Worm (Caenorhabditis elegans) whole organism, mixed stage, embryonic: ENCODE measurements around the gene vit-5.

ENCODE experiments used
- ceh-83 ChIP-seq: fragments of 200-800 bp; sonication (Bioruptor generic); optimal IDR thresholded peaks from 2 replicates; lab custom pipeline; 2018; ENCODE audit warnings: mild to moderate bottlenecking, missing genetic modification characterization, missing compliant biosample characterization
- lin-32 ChIP-seq: fragments of 200-800 bp; sonication (Bioruptor generic); optimal IDR thresholded peaks from 2 replicates; lab custom pipeline; 2018; ENCODE audit warnings: mild to moderate bottlenecking, missing genetic modification characterization, missing compliant biosample characterization
- lsy-2 ChIP-seq: fragments of 150-350 bp; optimal IDR thresholded peaks from 2 replicates; lab custom pipeline; 2014; ENCODE audit warnings: missing biosample characterization, missing genetic modification characterization
- snpc-4 ChIP-seq: fragments of 150-350 bp; optimal IDR thresholded peaks from 2 replicates; lab custom pipeline; 2014; ENCODE audit warnings: missing biosample characterization, missing genetic modification characterization
- tbx-8 ChIP-seq: fragments of 200-800 bp; sonication (Bioruptor generic); optimal IDR thresholded peaks from 2 replicates; lab custom pipeline; 2018; ENCODE audit warnings: mild to moderate bottlenecking, missing genetic modification characterization, moderate library complexity, missing compliant biosample characterization
- unc-39 ChIP-seq: fragments of 150-350 bp; optimal IDR thresholded peaks from 2 replicates; lab custom pipeline; 2014; ENCODE audit warnings: missing biosample characterization, missing genetic modification characterization

DNA sequence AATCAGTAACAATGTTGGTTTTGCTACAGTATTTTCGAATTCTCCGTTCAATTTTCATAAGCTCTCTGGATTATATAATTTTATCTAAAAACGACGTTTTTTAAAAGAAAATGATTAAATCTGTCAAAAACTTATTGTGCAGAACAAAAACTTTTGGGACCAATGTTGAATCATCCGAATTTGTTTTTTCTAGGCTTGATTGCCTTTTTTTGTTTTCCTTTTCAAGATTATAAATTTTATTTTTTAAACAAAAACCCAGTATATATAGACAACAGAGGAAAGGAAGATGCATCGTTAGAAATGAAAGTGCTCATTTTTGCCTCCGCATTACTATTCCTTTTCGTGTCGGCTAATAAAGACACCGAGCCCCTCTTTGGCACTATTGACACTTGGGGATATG lies 41.2 kb downstream of the vit-5 start, which contains the start of gene ZK813.7:
- no peak for TF ChIP-seq snpc-4 (tag; lab: Kevin White, UChicago)
- TF ChIP-seq lsy-2 (tag; lab: Kevin White, UChicago) = no peak
- no peak for TF ChIP-seq tbx-8 (GFP tag; lab: Kevin White, UChicago)
- TF ChIP-seq lin-32 = no peak
- no peak for TF ChIP-seq unc-39 (tag; lab: Kevin White, UChicago)
- no peak for TF ChIP-seq ceh-83 (GFP tag; lab: Kevin White, UChicago)
